Fruit fly (Drosophila melanogaster): ENCODE data around the gene Catsup.

DNA sequence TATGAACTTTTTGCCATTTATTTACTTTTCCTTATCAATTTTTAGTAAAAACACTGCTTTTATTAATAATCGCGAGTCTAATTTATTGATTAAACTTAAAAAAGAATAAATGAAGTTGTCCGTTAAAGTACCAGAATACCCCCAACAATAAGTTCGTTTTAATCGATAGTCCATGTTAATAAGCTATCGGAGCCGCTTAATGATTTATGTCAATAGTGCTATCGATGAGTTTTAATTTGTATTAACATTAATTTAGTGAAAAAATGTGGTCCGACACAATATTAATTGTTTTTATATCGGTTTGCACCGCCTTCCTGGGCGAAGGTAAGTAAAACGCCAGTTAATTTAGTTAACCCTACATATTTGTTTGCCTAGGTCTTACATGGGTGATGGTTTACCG, 7.2 kb downstream of the Catsup start, which contains the start of gene CG10470:
- TF ChIP-seq rn (GFP tag; IDR thresholded peaks at IDR 0.05): no peak
- no peak for TF ChIP-seq CG15710 (tag; optimal IDR thresholded peaks at IDR 0.05)
- TF ChIP-seq EcR (GFP tag; optimal IDR thresholded peaks at IDR 0.05): no peak
- TF ChIP-seq D1 (tag; optimal IDR thresholded peaks at IDR 0.05): no peak
- no peak for TF ChIP-seq CG17806 (tag; optimal IDR thresholded peaks at IDR 0.05)
- no peak for TF ChIP-seq CG12605 (GFP tag; IDR thresholded peaks at IDR 0.05)
- TF ChIP-seq CG10348 (GFP tag; IDR thresholded peaks at IDR 0.05): no peak
- no peak; the same call in 1 of the 2 replicates for TF ChIP-seq Ets98B (GFP tag; IDR thresholded peaks at IDR 0.05)
- no peak for TF ChIP-seq gl (tag; optimal IDR thresholded peaks at IDR 0.05)
- no peak for TF ChIP-seq CG32121 (GFP tag; IDR thresholded peaks at IDR 0.05)
- TF ChIP-seq CG8301 (tag; optimal IDR thresholded peaks at IDR 0.05): no peak
